Worm (Caenorhabditis elegans) whole organism, L3 larva: ENCODE measurements around the gene E02C12.10.
A peak's percentile ranks its signal among the peaks of the same experiment; 100 is the strongest.

Source experiments
- R02D3.7 ChIP-seq: fragments of 150-350 bp; optimal IDR thresholded peaks from 2 replicates; lab custom pipeline; 2014; ENCODE audit warnings: missing biosample characterization, missing genetic modification characterization
- aly-2 ChIP-seq: fragments of 150-350 bp; optimal IDR thresholded peaks from 2 replicates; lab custom pipeline; 2014; ENCODE audit warnings: missing biosample characterization, missing genetic modification characterization
- ama-1 ChIP-seq: fragments of 150-350 bp; optimal IDR thresholded peaks from 2 replicates; lab custom pipeline; 2018
- ceh-28 ChIP-seq: fragments of 150-350 bp; optimal IDR thresholded peaks from 2 replicates; lab custom pipeline; 2014; ENCODE audit warnings: missing biosample characterization, missing genetic modification reagents, missing genetic modification characterization
- daf-12 ChIP-seq: fragments of 150-350 bp; optimal IDR thresholded peaks from 2 replicates; lab custom pipeline; 2014; ENCODE audit warnings: missing biosample characterization, missing genetic modification reagents, missing genetic modification characterization
- egl-27 ChIP-seq: sonication (generic microtip); optimal IDR thresholded peaks from 4 replicates; lab custom pipeline; 2017; ENCODE audit warnings: missing biosample characterization, missing genetic modification reagents, missing genetic modification characterization
- egl-5 ChIP-seq: fragments of 150-350 bp; optimal IDR thresholded peaks from 2 replicates; lab custom pipeline; 2017; ENCODE audit warnings: missing biosample characterization, missing genetic modification reagents, missing genetic modification characterization, inconsistent platforms
- elt-1 ChIP-seq: fragments of 150-350 bp; optimal IDR thresholded peaks from 2 replicates; lab custom pipeline; 2014; ENCODE audit warnings: missing biosample characterization, missing genetic modification characterization
- elt-2 ChIP-seq: sonication (generic microtip); optimal IDR thresholded peaks from 2 replicates; lab custom pipeline; 2016; ENCODE audit warnings: missing genetic modification reagents, mild to moderate bottlenecking, missing genetic modification characterization, missing compliant biosample characterization
- elt-3 ChIP-seq, 3 experiments: fragments of 150-350 bp in 1 of 3; sonication (generic microtip) in 2 of 3; optimal IDR thresholded peaks; 2 replicates in 2 of 3; 4 replicates in 1 of 3; lab custom pipeline; 2014 to 2017; ENCODE audit warnings: missing biosample characterization in 3 of 3, missing genetic modification characterization in 3 of 3
- eor-1 ChIP-seq, 2 experiments: fragments of 150-350 bp; optimal IDR thresholded peaks; 2 replicates each; lab custom pipeline; 2014 to 2018; ENCODE audit warnings: missing biosample characterization in 2 of 2, missing genetic modification characterization in 2 of 2
- fos-1 ChIP-seq: fragments of 150-350 bp; optimal IDR thresholded peaks from 2 replicates; lab custom pipeline; 2014; ENCODE audit warnings: missing biosample characterization, missing genetic modification characterization
- hmg-11 ChIP-seq: sonication (generic microtip); optimal IDR thresholded peaks from 2 replicates; lab custom pipeline; 2016; ENCODE audit warnings: missing genetic modification characterization, missing compliant biosample characterization
- jun-1 ChIP-seq: fragments of 150-350 bp; optimal IDR thresholded peaks from 2 replicates; lab custom pipeline; 2014; ENCODE audit warnings: missing biosample characterization, missing genetic modification reagents, missing genetic modification characterization
- lin-15B ChIP-seq: fragments of 150-350 bp; optimal IDR thresholded peaks from 2 replicates; lab custom pipeline; 2014; ENCODE audit warnings: missing biosample characterization, missing genetic modification characterization
- lin-39 ChIP-seq: fragments of 150-350 bp; optimal IDR thresholded peaks from 2 replicates; lab custom pipeline; 2018; ENCODE audit warnings: missing biosample characterization, missing genetic modification reagents, missing genetic modification characterization
- mdl-1 ChIP-seq: fragments of 150-350 bp; optimal IDR thresholded peaks from 2 replicates; lab custom pipeline; 2014; ENCODE audit warnings: missing biosample characterization, missing genetic modification characterization
- nfya-1 ChIP-seq: sonication (generic microtip); optimal IDR thresholded peaks from 2 replicates; lab custom pipeline; 2017; ENCODE audit warnings: missing genetic modification characterization, mild to moderate bottlenecking, missing compliant biosample characterization, antibody characterized with exemption, moderate library complexity; ENCODE audit not compliant: insufficient read depth
- nhr-23 ChIP-seq: fragments of 150-350 bp; optimal IDR thresholded peaks from 2 replicates; lab custom pipeline; 2014; ENCODE audit warnings: missing biosample characterization, missing genetic modification reagents, missing genetic modification characterization
- nhr-25 ChIP-seq: sonication (generic microtip); optimal IDR thresholded peaks from 2 replicates; lab custom pipeline; 2017; ENCODE audit warnings: missing biosample characterization, missing genetic modification characterization
- nhr-28 ChIP-seq: fragments of 150-350 bp; optimal IDR thresholded peaks from 2 replicates; lab custom pipeline; 2014; ENCODE audit warnings: missing biosample characterization, missing genetic modification characterization
- nhr-67 ChIP-seq: fragments of 150-350 bp; optimal IDR thresholded peaks from 2 replicates; lab custom pipeline; 2014; ENCODE audit warnings: missing biosample characterization, missing genetic modification characterization
- nhr-76 ChIP-seq: fragments of 150-350 bp; sonication (generic microtip); optimal IDR thresholded peaks from 5 replicates; lab custom pipeline; 2014; ENCODE audit warnings: missing biosample characterization, missing genetic modification characterization
- nhr-77 ChIP-seq: fragments of 150-350 bp; optimal IDR thresholded peaks from 2 replicates; lab custom pipeline; 2014; ENCODE audit warnings: missing biosample characterization, missing genetic modification characterization
- pha-4 ChIP-seq: fragments of 150-350 bp; optimal IDR thresholded peaks from 2 replicates; lab custom pipeline; 2014; ENCODE audit warnings: missing biosample characterization, missing genetic modification reagents, missing genetic modification characterization
- pqm-1 ChIP-seq: fragments of 150-350 bp; optimal IDR thresholded peaks from 2 replicates; lab custom pipeline; 2017; ENCODE audit warnings: missing biosample characterization, missing genetic modification characterization, inconsistent platforms
- sea-2 ChIP-seq: fragments of 150-350 bp; sonication (generic microtip); optimal IDR thresholded peaks from 4 replicates; lab custom pipeline; 2014; ENCODE audit warnings: missing biosample characterization, missing genetic modification reagents, missing genetic modification characterization
- skn-1 ChIP-seq: fragments of 150-350 bp; optimal IDR thresholded peaks from 2 replicates; lab custom pipeline; 2014; ENCODE audit warnings: missing biosample characterization, missing genetic modification characterization
- tbx-2 ChIP-seq: sonication (generic microtip); optimal IDR thresholded peaks from 2 replicates; lab custom pipeline; 2016; ENCODE audit warnings: mild to moderate bottlenecking, missing genetic modification characterization, missing compliant biosample characterization
- unc-39 ChIP-seq: sonication (generic microtip); optimal IDR thresholded peaks from 4 replicates; lab custom pipeline; 2017; ENCODE audit warnings: missing biosample characterization, missing genetic modification characterization
- zag-1 ChIP-seq: fragments of 150-350 bp; optimal IDR thresholded peaks from 2 replicates; lab custom pipeline; 2014; ENCODE audit warnings: missing biosample characterization, missing genetic modification characterization
- ztf-11 ChIP-seq: fragments of 150-350 bp; optimal IDR thresholded peaks from 2 replicates; lab custom pipeline; 2014; ENCODE audit warnings: missing biosample characterization, missing genetic modification characterization
- ztf-4 ChIP-seq: fragments of 150-350 bp; optimal IDR thresholded peaks from 2 replicates; lab custom pipeline; 2014; ENCODE audit warnings: missing biosample characterization, missing genetic modification characterization

E02C12.10 gene

DNA sequence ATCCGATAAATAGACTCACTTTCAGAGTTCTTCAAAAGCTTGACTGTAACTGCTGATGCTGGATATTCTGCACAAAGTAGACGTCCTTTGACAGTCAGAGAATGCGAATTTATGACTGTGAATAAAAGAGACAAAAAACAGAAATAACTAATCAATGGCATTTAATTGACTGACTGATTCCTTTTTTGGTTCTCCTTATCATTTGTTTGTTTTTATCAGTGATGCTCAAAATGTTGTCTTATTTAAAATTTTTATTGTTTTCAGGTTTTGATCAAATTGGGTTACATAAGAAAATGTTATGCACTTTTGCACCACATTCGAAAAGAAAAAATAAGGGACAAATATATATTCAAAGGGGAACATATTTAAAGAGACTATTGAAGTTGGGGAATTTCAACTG lies 21.9 kb downstream of the E02C12.10 start, which contains the start of gene ttr-49:
TSS of gene ttr-49 (minus strand) at position 171 of the 400 bp plus-strand sequence.
- TF ChIP-seq nhr-23, result no peak
- peak; percentile 64 for TF ChIP-seq elt-2 (tag; lab: Kevin White, UChicago)
- peak; percentile 24 for TF ChIP-seq pqm-1

ce11 chrV:9355371-9355770 lies 22.8 kb downstream of the E02C12.10 start, which contains the start of gene ttr-40:
Gene ttr-40 (minus strand): TSS chrV:9355471.
- no peak for TF ChIP-seq nhr-23
- TF ChIP-seq, all 47 proteins: peak for 0

DNA sequence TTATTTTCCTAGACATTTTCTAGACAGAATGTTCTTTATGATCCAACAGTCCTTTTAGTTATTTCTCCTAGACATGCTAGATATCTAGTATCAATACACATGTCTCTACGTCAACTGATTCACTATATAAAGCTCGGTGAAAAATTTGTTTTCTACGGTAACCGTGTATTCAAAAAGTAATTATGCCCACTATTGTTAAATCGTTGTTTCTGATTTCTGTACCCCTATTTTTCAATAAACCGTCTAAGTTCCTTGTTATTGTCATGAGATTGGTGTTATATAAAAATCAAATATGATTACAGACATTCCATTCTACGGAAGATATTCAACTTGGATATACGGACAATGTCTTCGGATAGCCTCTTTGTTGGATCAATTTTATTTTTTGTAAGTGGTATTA lies 25.3 kb downstream of the E02C12.10 start, which contains the start of gene srx-46:
TSS of gene srx-46 (plus strand) at position 301 of the 400 bp plus-strand sequence.
- TF ChIP-seq nfya-1 (tag; lab: Kevin White, UChicago), result no peak
- TF ChIP-seq nhr-67, result no peak
- TF ChIP-seq daf-12 (tag; lab: Kevin White, UChicago), result no peak
- no peak for TF ChIP-seq fos-1 (tag; lab: Kevin White, UChicago)
- no peak for TF ChIP-seq mdl-1 (tag; lab: Kevin White, UChicago)
- no peak for TF ChIP-seq tbx-2 (tag; lab: Kevin White, UChicago)
- no peak for TF ChIP-seq aly-2
- no peak for TF ChIP-seq nhr-77 (tag; lab: Kevin White, UChicago)
- TF ChIP-seq eor-1 (tag; optimal IDR thresholded peaks at IDR 0.05; lab: Kevin White, UChicago), result no peak
- TF ChIP-seq zag-1 (tag; lab: Kevin White, UChicago), result no peak
- no peak for TF ChIP-seq elt-3 (tag; optimal IDR thresholded peaks at IDR 0.05; lab: Kevin White, UChicago)
- no peak for TF ChIP-seq unc-39 (tag; lab: Kevin White, UChicago)
- TF ChIP-seq nhr-23, result no peak
- TF ChIP-seq jun-1 (tag; lab: Kevin White, UChicago), result no peak
- TF ChIP-seq nhr-28 (tag; lab: Kevin White, UChicago), result no peak
- no peak for TF ChIP-seq lin-15B
- no peak for TF ChIP-seq R02D3.7
- TF ChIP-seq elt-2 (tag; lab: Kevin White, UChicago), result no peak
- no peak for TF ChIP-seq ama-1 (lab: Kevin White, UChicago)
- TF ChIP-seq ztf-4 (tag; lab: Kevin White, UChicago), result no peak

DNA sequence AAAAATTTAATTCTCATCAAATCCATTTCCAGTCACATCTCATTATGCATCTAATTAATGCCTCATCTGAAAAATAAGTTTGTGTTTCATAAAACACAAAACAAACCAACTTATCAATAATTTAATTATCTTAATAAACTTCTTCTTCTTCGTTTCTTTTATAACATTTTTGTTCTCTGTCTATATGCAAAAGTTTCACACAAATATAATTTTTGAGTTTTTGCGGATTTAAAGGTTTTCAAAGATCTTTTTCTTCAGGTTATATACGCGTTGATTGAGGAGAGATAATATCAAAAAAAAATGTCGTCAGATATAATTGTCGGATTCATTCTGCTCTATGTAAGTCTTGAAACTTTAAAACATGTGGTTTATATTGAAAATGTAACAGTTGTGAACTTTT lies 28.5 kb downstream of the E02C12.10 start, which contains the start of gene srx-47:
TSS of gene srx-47 (plus strand) at position 301 of the 400 bp plus-strand sequence.
- TF ChIP-seq pqm-1 (no peak), ztf-11 (tag; lab: Kevin White, UChicago) (no peak), nhr-77 (tag; lab: Kevin White, UChicago) (no peak), ztf-4 (tag; lab: Kevin White, UChicago) (no peak), pha-4 (tag; lab: Kevin White, UChicago) (no peak)

DNA sequence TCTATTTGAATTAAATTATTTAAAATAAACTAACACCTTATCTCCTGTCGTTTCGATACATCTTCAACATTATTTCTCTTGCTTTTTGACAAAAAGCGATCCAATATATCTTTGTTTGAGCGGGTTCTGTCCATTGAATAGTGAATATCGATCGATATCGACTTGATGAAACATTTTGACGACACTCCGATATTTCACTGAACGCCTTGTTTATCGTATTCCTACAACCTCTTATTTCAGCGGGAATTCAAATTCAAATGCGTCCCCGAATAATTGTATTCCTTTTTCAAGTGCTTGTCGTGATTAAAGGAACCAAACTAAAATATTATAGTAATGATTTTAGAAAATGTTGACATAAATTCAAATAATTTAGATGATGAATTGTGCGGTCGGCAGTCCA lies 31.4 kb downstream of the E02C12.10 start, which contains the start of the genes K07B1.7 and try-5:
TSS of gene K07B1.7 (minus strand) at position 159 of the 400 bp plus-strand sequence.
TSS of gene try-5 (plus strand) at position 241 of the 400 bp plus-strand sequence.
- TF ChIP-seq lin-15B, result peak; percentile 64
- TF ChIP-seq egl-5 (tag; lab: Kevin White, UChicago), result peak; percentile 54
- TF ChIP-seq egl-27 (tag; lab: Kevin White, UChicago), result no peak
- no peak for TF ChIP-seq ztf-11 (tag; lab: Kevin White, UChicago)
- no peak for TF ChIP-seq nhr-23
- no peak for TF ChIP-seq eor-1 (tag; optimal IDR thresholded peaks at IDR 0.05; lab: Kevin White, UChicago)
- TF ChIP-seq skn-1, result peak; percentile 61
- peak; percentile 12 for TF ChIP-seq lin-39
- TF ChIP-seq ceh-28, result peak; percentile 94
- TF ChIP-seq nhr-76, result no peak
- peak; percentile 96 for TF ChIP-seq R02D3.7
- peak; percentile 85 for TF ChIP-seq pha-4 (tag; lab: Kevin White, UChicago)
- TF ChIP-seq tbx-2 (tag; lab: Kevin White, UChicago), result no peak
- peak; percentile 82 for TF ChIP-seq nfya-1 (tag; lab: Kevin White, UChicago)
- no peak for TF ChIP-seq sea-2 (GFP tag; lab: Kevin White, UChicago)
- TF ChIP-seq elt-1 (tag; lab: Kevin White, UChicago), result no peak
- TF ChIP-seq nhr-25 (tag; lab: Kevin White, UChicago), result peak; percentile 62
- no peak for TF ChIP-seq hmg-11
